Worm (Caenorhabditis elegans): ENCODE results near the gene gcy-8.
"Not testable (repeated sequence)": the region's sequence is repeated elsewhere in the genome, so short reads cannot be mapped to it uniquely, and the experiment has no call there.

- TF ChIP-seq elt-3, nhr-237 (tag; optimal IDR thresholded peaks at IDR 0.05): not testable (repeated sequence)
Observed at ce11 chrIV:7948290-7948689, 20.3 kb downstream of the gcy-8 start, which contains the start of gene mcm-3AP.

All from whole organism, L2 larva.